Worm (Caenorhabditis elegans): ENCODE results near the gene C34F6.9.

ce11 chrX:11268970-11269369 lies 46.5 kb upstream of the C34F6.9 start, which contains the start of gene C03A3.3:
- TF ChIP-seq dao-5 (tag; optimal IDR thresholded peaks at IDR 0.05) (no peak), W03F9.2 (tag; optimal IDR thresholded peaks at IDR 0.05) (no peak)
